Fruit fly (Drosophila melanogaster) whole organism, adult: ENCODE results near the gene CG14042.

Source experiments
- CG11617 ChIP-seq: fragments of 200-800 bp; sonication (Bioruptor generic); optimal IDR thresholded peaks from 2 replicates; lab custom pipeline; 2017; ENCODE audit warnings: mild to moderate bottlenecking, missing biosample characterization, missing genetic modification reagents, missing genetic modification characterization
- CG12768 ChIP-seq: fragments of 200-800 bp; sonication (Bioruptor generic); optimal IDR thresholded peaks from 2 replicates; lab custom pipeline; 2017; ENCODE audit warnings: missing biosample characterization, missing genetic modification characterization, mild to moderate bottlenecking, moderate library complexity, missing genetic modification reagents
- CG14711 ChIP-seq: fragments of 200-800 bp; sonication (Bioruptor generic); optimal IDR thresholded peaks from 2 replicates; lab custom pipeline; 2018; ENCODE audit warnings: missing biosample characterization, mild to moderate bottlenecking, missing genetic modification characterization, moderate library complexity
- CG1620 ChIP-seq: fragments of 200-800 bp; sonication (Bioruptor generic); optimal IDR thresholded peaks from 2 replicates; lab custom pipeline; 2016; ENCODE audit warnings: missing biosample characterization, missing genetic modification characterization
- CG33017 ChIP-seq: fragments of 200-800 bp; sonication (Bioruptor generic); optimal IDR thresholded peaks from 2 replicates; lab custom pipeline; 2018; ENCODE audit warnings: missing biosample characterization, mild to moderate bottlenecking, missing genetic modification characterization, moderate library complexity
- CG5204 ChIP-seq: fragments of 200-800 bp; sonication (Bioruptor generic); optimal IDR thresholded peaks from 2 replicates; lab custom pipeline; 2016; ENCODE audit warnings: missing biosample characterization, missing genetic modification characterization
- CG7101 ChIP-seq: fragments of 200-800 bp; sonication (Bioruptor generic); optimal IDR thresholded peaks from 2 replicates; lab custom pipeline; 2018; ENCODE audit warnings: missing biosample characterization, mild to moderate bottlenecking, missing genetic modification characterization, moderate library complexity
- Mnt ChIP-seq: fragments of 200-800 bp; sonication (Bioruptor generic); optimal IDR thresholded peaks from 2 replicates; lab custom pipeline; 2016; ENCODE audit warnings: missing biosample characterization, mild to moderate bottlenecking, missing genetic modification characterization
- bab1 ChIP-seq: fragments of 200-800 bp; sonication (Bioruptor generic); optimal IDR thresholded peaks from 3 replicates; lab custom pipeline; 2019; ENCODE audit warnings: missing biosample characterization, mild to moderate bottlenecking, missing genetic modification characterization, moderate library complexity
- cic ChIP-seq: fragments of 200-800 bp; sonication (Bioruptor generic); optimal IDR thresholded peaks from 2 replicates; lab custom pipeline; 2017; ENCODE audit warnings: missing biosample characterization, mild to moderate bottlenecking, missing genetic modification characterization, moderate library complexity
- cnc ChIP-seq, 2 experiments: fragments of >200 bp; optimal IDR thresholded peaks; 2 replicates each; lab custom pipeline; 2017
- ovo ChIP-seq: fragments of 200-800 bp; sonication (Bioruptor generic); optimal IDR thresholded peaks from 2 replicates; lab custom pipeline; 2016; ENCODE audit warnings: missing biosample characterization, missing genetic modification characterization
- tj ChIP-seq: fragments of 200-800 bp; sonication (Bioruptor generic); optimal IDR thresholded peaks from 3 replicates; lab custom pipeline; 2017; ENCODE audit warnings: missing biosample characterization, mild to moderate bottlenecking, missing genetic modification characterization, moderate library complexity

DNA sequence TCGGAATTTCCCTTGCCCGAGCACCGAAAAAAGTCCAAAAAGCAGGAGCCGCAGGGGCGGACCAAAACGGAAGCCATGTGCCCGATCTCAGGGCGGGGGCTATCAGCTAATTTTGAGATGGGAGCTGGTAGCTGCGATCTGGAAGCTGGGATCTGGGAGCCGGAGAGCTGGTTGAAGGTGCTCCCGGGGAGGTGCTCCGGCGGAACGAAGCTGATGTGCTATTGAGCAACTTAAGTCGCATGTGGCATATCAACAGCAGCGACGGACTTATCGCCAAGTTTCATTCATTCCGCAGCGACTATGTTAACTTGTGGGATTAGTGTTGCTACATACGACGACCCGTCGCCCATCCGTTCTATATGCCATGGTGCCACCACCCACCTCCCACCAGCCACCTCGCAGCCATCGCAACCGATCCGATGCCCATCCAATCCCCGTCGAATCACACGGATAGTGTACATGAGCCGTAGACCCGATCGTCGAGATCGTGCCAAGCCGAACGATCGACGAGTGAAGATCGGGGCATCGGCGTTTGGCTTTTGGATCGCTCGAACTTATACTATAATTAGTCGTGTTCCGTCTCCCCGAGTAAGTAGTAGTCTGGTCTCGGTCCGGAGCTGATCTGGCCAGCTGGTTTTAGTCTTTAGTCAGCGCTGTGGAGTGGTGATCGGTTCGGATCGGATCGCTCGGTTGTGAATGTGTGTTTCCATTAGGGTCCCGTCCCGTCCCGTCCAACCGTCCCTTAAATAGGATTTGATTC is 8.3 kb upstream of the CG14042 start, which contains the start of gene Col4a1:
- TF ChIP-seq CG7101 (tag; lab: Kevin White, UChicago), result no peak
- TF ChIP-seq CG5204 (GFP tag; lab: Kevin White, UChicago), result no peak
- no peak for TF ChIP-seq cnc (optimal IDR thresholded peaks at IDR 0.05; lab: Kevin White, UChicago)
- TF ChIP-seq bab1 (GFP tag; lab: Kevin White, UChicago), result no peak
- TF ChIP-seq Mnt (GFP tag; lab: Kevin White, UChicago), result peak; percentile 7
- TF ChIP-seq CG14711 (tag; lab: Kevin White, UChicago), result no peak
- peak; percentile 49 for TF ChIP-seq CG12768 (GFP tag; lab: Kevin White, UChicago)
- TF ChIP-seq ovo, result no peak
- no peak for TF ChIP-seq CG33017 (tag; lab: Kevin White, UChicago)
- peak; percentile 72 for TF ChIP-seq cic (GFP tag; lab: Kevin White, UChicago)
- no peak for TF ChIP-seq CG1620
- no peak for TF ChIP-seq CG11617 (GFP tag; lab: Kevin White, UChicago)
- TF ChIP-seq tj (GFP tag; lab: Kevin White, UChicago), result no peak
